Fruit fly (Drosophila melanogaster): ENCODE data around the gene loco.
A peak's percentile ranks its signal among the peaks of the same experiment; 100 is the strongest.

- TF ChIP-seq CG10959 (GFP tag; IDR thresholded peaks at IDR 0.05): no peak
- TF ChIP-seq CG8924 (tag; optimal IDR thresholded peaks at IDR 0.05): no peak
- no peak for TF ChIP-seq CG10565 (GFP tag; optimal IDR thresholded peaks at IDR 0.05)
- TF ChIP-seq ci (GFP tag; IDR thresholded peaks at IDR 0.05): 0 out of 3 replicates have a peak, but pooled peaks have one; percentile 30
Observed at dm6 chr3R:22573590-22573989, 65.6 kb downstream of the loco start.
